Worm (Caenorhabditis elegans) whole organism, L4 larva: ENCODE data around the gene lat-2.

Source experiments
- R02D3.7 ChIP-seq: fragments of 150-350 bp; sonication (generic microtip); optimal IDR thresholded peaks from 3 replicates; lab custom pipeline; 2014; ENCODE audit warnings: missing biosample characterization, missing genetic modification characterization
- ama-1 ChIP-seq: fragments of 150-350 bp; optimal IDR thresholded peaks from 2 replicates; lab custom pipeline; 2014; ENCODE audit warnings: inconsistent platforms, mixed read lengths
- ceh-28 ChIP-seq: fragments of 150-350 bp; optimal IDR thresholded peaks from 2 replicates; lab custom pipeline; 2014; ENCODE audit warnings: missing biosample characterization, missing genetic modification reagents, missing genetic modification characterization
- hlh-11 ChIP-seq: fragments of 200-800 bp; sonication (Bioruptor generic); optimal IDR thresholded peaks from 2 replicates; lab custom pipeline; 2018; ENCODE audit warnings: mild to moderate bottlenecking, missing genetic modification characterization, missing compliant biosample characterization
- lin-15B ChIP-seq: fragments of 150-350 bp; sonication (generic microtip); optimal IDR thresholded peaks from 3 replicates; lab custom pipeline; 2014; ENCODE audit warnings: missing biosample characterization, missing genetic modification characterization
- mdl-1 ChIP-seq, 2 experiments: fragments of 150-350 bp in 1 of 2; sonication (generic microtip) in 1 of 2; optimal IDR thresholded peaks; 2 replicates each; lab custom pipeline; 2014 to 2017; ENCODE audit warnings: missing biosample characterization in 2 of 2, missing genetic modification characterization in 2 of 2
- nhr-11 ChIP-seq: fragments of 150-350 bp; optimal IDR thresholded peaks from 2 replicates; lab custom pipeline; 2014; ENCODE audit warnings: missing biosample characterization, missing genetic modification characterization
- nhr-28 ChIP-seq: fragments of 150-350 bp; optimal IDR thresholded peaks from 2 replicates; lab custom pipeline; 2014; ENCODE audit warnings: missing biosample characterization, missing genetic modification characterization
- nhr-77 ChIP-seq: fragments of 150-350 bp; optimal IDR thresholded peaks from 2 replicates; lab custom pipeline; 2014; ENCODE audit warnings: missing biosample characterization, missing genetic modification characterization
- unc-62 ChIP-seq, 3 experiments: fragments of 150-350 bp in 1 of 3; sonication (generic microtip); optimal IDR thresholded peaks in 2 of 3; peaks in 1 of 3; 1 replicate in 1 of 3; 2 replicates in 2 of 3; lab custom pipeline; 2014 to 2017; ENCODE audit warnings: missing biosample characterization in 3 of 3, missing genetic modification characterization in 3 of 3, missing genetic modification reagents in 3 of 3, missing genotype in 1 of 3
- zip-11 ChIP-seq: fragments of 200-800 bp; sonication (Bioruptor generic); IDR thresholded peaks from 2 replicates; pipeline ENCODE4 v1.3.6; 2022; ENCODE audit warnings: missing genetic modification characterization, missing compliant biosample characterization

DNA sequence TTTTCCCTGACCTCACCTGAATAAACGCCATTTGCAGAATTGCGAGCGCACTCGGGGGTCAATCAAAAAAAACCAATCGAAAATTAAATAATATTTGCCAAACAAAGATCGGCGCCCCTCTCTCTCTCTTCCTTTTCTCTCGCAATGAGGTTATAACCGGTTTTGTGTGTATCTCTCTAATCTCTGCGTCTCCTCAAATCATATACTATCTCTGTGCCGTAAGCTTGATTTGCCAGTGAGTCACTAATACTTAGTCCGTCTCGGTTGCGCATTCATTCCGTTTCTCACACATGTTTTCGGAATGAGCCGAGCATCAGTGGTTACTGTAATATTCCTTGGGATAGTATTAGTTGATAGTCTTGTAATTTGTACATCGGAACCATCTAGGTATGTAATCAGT, 3.2 kb downstream of the lat-2 start:
- TF ChIP-seq unc-62 (GFP tag; optimal IDR thresholded peaks at IDR 0.05 in 1 of 2; lab: Kevin White, UChicago): peak in 1 of 2 experiments; percentile 65
- TF ChIP-seq unc-62 (tag; optimal IDR thresholded peaks at IDR 0.05; lab: Kevin White, UChicago): no peak
- no peak for TF ChIP-seq mdl-1 (tag; optimal IDR thresholded peaks at IDR 0.05; lab: Kevin White, UChicago)
- no peak for TF ChIP-seq nhr-77 (tag; lab: Kevin White, UChicago)
- no peak for TF ChIP-seq nhr-28 (tag; lab: Kevin White, UChicago)
- TF ChIP-seq nhr-11 (tag; lab: Kevin White, UChicago): no peak
- no peak for TF ChIP-seq ama-1 (lab: Kevin White, UChicago)
- TF ChIP-seq R02D3.7 (tag; lab: Kevin White, UChicago): no peak
- TF ChIP-seq hlh-11 (tag; lab: Kevin White, UChicago): no peak
- no peak for TF ChIP-seq zip-11
- no peak for TF ChIP-seq lin-15B (tag; lab: Kevin White, UChicago)
- no peak for TF ChIP-seq ceh-28
